Worm (Caenorhabditis elegans): Measurements from ENCODE around the gene F54H5.3.

ce11 chrII:6614500-6614899, 7.5 kb upstream of the F54H5.3 start:
- TF ChIP-seq lir-3 (tag; optimal IDR thresholded peaks at IDR 0.05) (no peak), unc-39 (tag; optimal IDR thresholded peaks at IDR 0.05) (no peak), pha-4 (GFP tag; IDR thresholded peaks at IDR 0.05) (no peak), pha-4 (tag; optimal IDR thresholded peaks at IDR 0.05) (no peak), snpc-4 (tag; optimal IDR thresholded peaks at IDR 0.05) (no peak), lin-29 (GFP tag; IDR thresholded peaks at IDR 0.05) (no peak), F26F4.8 (GFP tag; conservative IDR thresholded peaks at IDR 0.05) (no peak), ceh-28 (tag; optimal IDR thresholded peaks at IDR 0.05) (no peak), lin-39 (tag; optimal IDR thresholded peaks at IDR 0.05) (no peak), ceh-32 (tag; optimal IDR thresholded peaks at IDR 0.05; ENCODE audit: poor library complexity) (no peak), unc-62 (GFP tag; optimal IDR thresholded peaks at IDR 0.05 in 1 of 2) (no peak), unc-62 (tag; optimal IDR thresholded peaks at IDR 0.05) (no peak)

Measured in whole organism, L4 larva.